Fruit fly (Drosophila melanogaster): ENCODE results near the gene Cpr62Bc.

Cpr62Bc gene

DNA sequence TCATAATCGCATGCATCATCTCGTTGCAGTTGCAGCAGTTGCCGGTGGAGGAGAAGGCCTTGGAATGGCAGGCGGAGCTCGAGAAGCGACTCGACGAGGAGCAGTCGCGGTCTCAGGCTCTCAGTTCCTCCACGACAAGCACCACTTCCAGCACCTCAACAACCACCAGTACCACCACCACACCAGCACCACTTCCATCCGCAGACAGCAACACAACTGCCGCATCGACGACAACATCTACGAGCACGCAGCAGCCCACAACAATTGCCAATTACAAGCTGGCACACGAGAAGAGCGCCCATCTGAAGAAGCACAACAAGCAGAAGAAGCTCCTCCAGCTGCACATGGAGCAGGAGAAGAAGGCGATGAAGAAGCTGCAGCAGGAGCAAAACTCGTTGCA lies 19.5 kb downstream of the Cpr62Bc start:
- TF ChIP-seq CG7045 (GFP tag; optimal IDR thresholded peaks at IDR 0.05) (no peak), CG1620 (GFP tag; optimal IDR thresholded peaks at IDR 0.05) (no peak), CG5204 (GFP tag; optimal IDR thresholded peaks at IDR 0.05) (no peak), kay (GFP tag; ENCODE audit: borderline replicate concordance) (no peak), Mnt (GFP tag; optimal IDR thresholded peaks at IDR 0.05) (no peak), Crg-1 (GFP tag; optimal IDR thresholded peaks at IDR 0.05) (no peak), CG12768 (GFP tag; optimal IDR thresholded peaks at IDR 0.05) (no peak), cnc (optimal IDR thresholded peaks at IDR 0.05) (no peak)

- TF ChIP-seq Crg-1 (GFP tag; optimal IDR thresholded peaks at IDR 0.05) = no peak
- no peak for TF ChIP-seq ovo (GFP tag; optimal IDR thresholded peaks at IDR 0.05)
- TF ChIP-seq Clk (GFP tag; optimal IDR thresholded peaks at IDR 0.05) = no peak
- no peak for TF ChIP-seq tj (GFP tag; optimal IDR thresholded peaks at IDR 0.05)
- no peak for TF ChIP-seq cnc (optimal IDR thresholded peaks at IDR 0.05)
- no peak for TF ChIP-seq CG12768 (GFP tag; optimal IDR thresholded peaks at IDR 0.05)
- TF ChIP-seq bab1 (GFP tag; optimal IDR thresholded peaks at IDR 0.05) = no peak
- no peak for TF ChIP-seq Mnt (GFP tag; optimal IDR thresholded peaks at IDR 0.05)
- TF ChIP-seq toe (GFP tag; optimal IDR thresholded peaks at IDR 0.05) = no peak
- TF ChIP-seq CG1620 (GFP tag; optimal IDR thresholded peaks at IDR 0.05) = no peak
These were observed 20.7 kb downstream of the Cpr62Bc start for dm6 chr3L:1821140-1821539.

DNA sequence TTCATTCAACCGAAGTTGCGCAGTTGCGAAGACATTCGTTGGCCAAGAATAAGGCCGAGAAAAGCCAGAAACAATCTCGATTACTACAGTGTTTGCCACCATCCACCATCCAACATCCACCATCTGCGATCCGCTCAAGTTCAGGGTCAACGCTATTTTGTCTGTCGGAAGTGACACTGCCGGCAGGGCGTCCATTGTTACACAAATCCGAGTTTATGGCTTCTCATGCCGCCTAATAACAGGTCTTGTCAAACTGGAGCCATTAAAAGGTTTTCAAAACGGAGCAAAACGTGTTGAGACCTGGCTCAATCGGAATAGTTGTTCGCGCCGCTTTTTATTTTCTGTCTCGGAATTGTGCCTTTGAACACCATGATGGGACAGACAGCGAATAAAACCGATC lies 23.1 kb downstream of the Cpr62Bc start:
- TF ChIP-seq Crg-1 (GFP tag; optimal IDR thresholded peaks at IDR 0.05) (no peak), kay (GFP tag; ENCODE audit: borderline replicate concordance) (no peak), toe (GFP tag; optimal IDR thresholded peaks at IDR 0.05) (no peak), bab1 (GFP tag; optimal IDR thresholded peaks at IDR 0.05) (no peak), ovo (GFP tag; optimal IDR thresholded peaks at IDR 0.05) (no peak), CG1620 (GFP tag; optimal IDR thresholded peaks at IDR 0.05) (no peak), cic (GFP tag; optimal IDR thresholded peaks at IDR 0.05) (no peak), CG5204 (GFP tag; optimal IDR thresholded peaks at IDR 0.05) (no peak), Mnt (GFP tag; optimal IDR thresholded peaks at IDR 0.05) (no peak), CG7045 (GFP tag; optimal IDR thresholded peaks at IDR 0.05) (no peak), Clk (GFP tag; optimal IDR thresholded peaks at IDR 0.05) (no peak), CG12768 (GFP tag; optimal IDR thresholded peaks at IDR 0.05) (no peak)

DNA sequence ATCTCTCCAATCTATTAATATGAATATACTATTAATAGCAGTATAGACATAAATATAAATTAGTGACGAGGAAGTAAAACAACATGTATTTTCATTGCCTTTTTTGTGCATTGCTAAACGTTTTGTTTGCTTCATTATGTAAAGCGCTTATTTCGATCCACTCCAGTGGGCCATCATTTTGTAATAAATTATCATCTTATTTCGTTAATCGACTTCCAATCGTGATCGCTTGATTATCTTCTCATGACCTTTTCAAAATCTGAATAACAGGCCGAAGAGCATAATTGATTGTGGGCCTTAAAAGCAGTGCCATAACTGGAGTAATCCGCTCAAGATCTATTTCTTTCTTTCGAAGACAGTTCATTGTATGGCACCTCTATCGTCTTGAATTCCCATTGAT lies 24.5 kb downstream of the Cpr62Bc start:
- TF ChIP-seq CG7045 (GFP tag; optimal IDR thresholded peaks at IDR 0.05) (no peak), toe (GFP tag; optimal IDR thresholded peaks at IDR 0.05) (no peak), Hr96 (GFP tag; optimal IDR thresholded peaks at IDR 0.05) (no peak), CG5204 (GFP tag; optimal IDR thresholded peaks at IDR 0.05) (no peak), CG33017 (tag; optimal IDR thresholded peaks at IDR 0.05) (no peak), cnc (optimal IDR thresholded peaks at IDR 0.05) (no peak), CG11617 (GFP tag; optimal IDR thresholded peaks at IDR 0.05) (no peak), ovo (GFP tag; optimal IDR thresholded peaks at IDR 0.05) (no peak), tj (GFP tag; optimal IDR thresholded peaks at IDR 0.05) (no peak), Mnt (GFP tag; optimal IDR thresholded peaks at IDR 0.05) (no peak), cic (GFP tag; optimal IDR thresholded peaks at IDR 0.05) (no peak), kay (GFP tag; ENCODE audit: borderline replicate concordance) (no peak), CG14711 (tag; optimal IDR thresholded peaks at IDR 0.05) (no peak)

DNA sequence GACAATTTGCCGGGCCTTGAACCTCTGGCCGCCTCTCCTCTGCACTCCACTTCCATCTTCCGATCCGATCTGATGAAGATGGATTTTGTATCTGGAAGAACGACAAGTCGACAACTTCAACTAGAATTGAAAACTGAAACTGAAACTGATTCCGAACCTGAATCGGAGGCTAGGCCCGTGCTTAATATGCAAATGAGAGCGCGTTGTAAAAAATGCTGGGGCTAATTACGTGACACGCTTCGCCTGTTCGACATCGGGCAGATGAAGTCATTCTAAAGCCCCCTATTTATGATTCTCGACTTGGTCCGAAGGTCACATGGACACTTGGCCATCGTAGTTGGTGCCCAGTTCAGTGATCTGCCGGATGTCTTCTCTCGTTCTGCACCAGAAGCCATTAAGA lies 25.3 kb downstream of the Cpr62Bc start:
- TF ChIP-seq Hr96 (GFP tag; optimal IDR thresholded peaks at IDR 0.05) = no peak
- TF ChIP-seq kay (GFP tag; ENCODE audit: borderline replicate concordance) = no peak
- TF ChIP-seq toe (GFP tag; optimal IDR thresholded peaks at IDR 0.05) = no peak
- TF ChIP-seq Clk (GFP tag; optimal IDR thresholded peaks at IDR 0.05) = no peak
- TF ChIP-seq tj (GFP tag; optimal IDR thresholded peaks at IDR 0.05) = no peak
- TF ChIP-seq CG1620 (GFP tag; optimal IDR thresholded peaks at IDR 0.05) = no peak
- no peak for TF ChIP-seq cic (GFP tag; optimal IDR thresholded peaks at IDR 0.05)
- TF ChIP-seq cnc (optimal IDR thresholded peaks at IDR 0.05) = no peak
- no peak for TF ChIP-seq Mnt (GFP tag; optimal IDR thresholded peaks at IDR 0.05)
- TF ChIP-seq pad (GFP tag; optimal IDR thresholded peaks at IDR 0.05) = no peak
- no peak for TF ChIP-seq CG5204 (GFP tag; optimal IDR thresholded peaks at IDR 0.05)

DNA sequence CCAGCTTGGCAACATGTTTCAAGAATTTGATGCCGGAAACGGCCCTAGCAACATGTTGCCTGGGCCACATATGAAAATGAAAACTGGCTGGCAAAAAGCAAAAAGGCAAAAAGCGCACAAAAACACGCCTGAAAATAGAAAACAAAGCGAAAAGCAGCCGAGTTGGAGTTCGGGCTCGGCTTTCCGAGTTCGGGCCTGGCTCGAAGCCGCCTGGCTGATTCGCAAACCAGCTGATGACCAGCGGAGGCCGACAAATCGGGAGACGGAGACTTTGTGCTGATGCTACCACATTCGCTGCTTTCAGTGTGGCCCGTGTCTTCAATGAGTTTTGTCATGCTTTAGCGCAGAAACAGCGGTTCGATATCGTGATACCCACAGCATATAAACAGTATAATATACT lies 31.6 kb downstream of the Cpr62Bc start, which contains the start of gene GV1:
GV1 (plus strand) TSS at position 301 of the 400 bp plus-strand sequence.
- no peak for TF ChIP-seq CG12768 (GFP tag; optimal IDR thresholded peaks at IDR 0.05)
- TF ChIP-seq Crg-1 (GFP tag; optimal IDR thresholded peaks at IDR 0.05) = no peak
- TF ChIP-seq CG1620 (GFP tag; optimal IDR thresholded peaks at IDR 0.05) = no peak
- TF ChIP-seq cnc (optimal IDR thresholded peaks at IDR 0.05) = no peak
- TF ChIP-seq CG5204 (GFP tag; optimal IDR thresholded peaks at IDR 0.05) = no peak
- no peak for TF ChIP-seq CG14711 (tag; optimal IDR thresholded peaks at IDR 0.05)
- no peak for TF ChIP-seq pad (GFP tag; optimal IDR thresholded peaks at IDR 0.05)
- no peak for TF ChIP-seq kay (GFP tag; ENCODE audit: borderline replicate concordance)
- TF ChIP-seq Hr96 (GFP tag; optimal IDR thresholded peaks at IDR 0.05) = no peak
- TF ChIP-seq CG11617 (GFP tag; optimal IDR thresholded peaks at IDR 0.05) = no peak
- no peak for TF ChIP-seq Clk (GFP tag; optimal IDR thresholded peaks at IDR 0.05)
- no peak for TF ChIP-seq CG33017 (tag; optimal IDR thresholded peaks at IDR 0.05)
- TF ChIP-seq bab1 (GFP tag; optimal IDR thresholded peaks at IDR 0.05) = no peak

DNA sequence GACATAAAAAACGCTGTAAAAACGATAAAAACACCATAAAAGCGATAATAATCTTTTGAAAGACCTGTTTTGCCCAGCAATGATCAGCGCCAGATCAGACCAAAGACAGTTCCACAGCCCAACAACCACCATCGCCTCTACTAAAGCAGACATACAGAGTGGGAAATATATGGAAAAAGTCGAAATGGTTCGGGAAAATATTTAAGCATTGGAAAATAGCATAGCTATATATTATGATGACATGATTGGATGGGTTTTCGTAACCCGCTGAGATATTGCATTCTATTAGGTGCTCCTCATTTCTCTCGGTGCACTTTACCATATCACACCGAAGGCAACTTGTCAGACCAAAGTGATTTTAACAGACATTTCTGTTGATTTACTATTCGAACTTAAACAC lies 33.3 kb downstream of the Cpr62Bc start:
- TF ChIP-seq tj (GFP tag; optimal IDR thresholded peaks at IDR 0.05) (no peak), toe (GFP tag; optimal IDR thresholded peaks at IDR 0.05) (no peak), CG14711 (tag; optimal IDR thresholded peaks at IDR 0.05) (no peak), Crg-1 (GFP tag; optimal IDR thresholded peaks at IDR 0.05) (no peak), CG7045 (GFP tag; optimal IDR thresholded peaks at IDR 0.05) (peak; percentile 45), bab1 (GFP tag; optimal IDR thresholded peaks at IDR 0.05) (no peak), CG5204 (GFP tag; optimal IDR thresholded peaks at IDR 0.05) (peak; percentile 4), Mnt (GFP tag; optimal IDR thresholded peaks at IDR 0.05) (no peak), CG12768 (GFP tag; optimal IDR thresholded peaks at IDR 0.05) (no peak), cnc (optimal IDR thresholded peaks at IDR 0.05) (no peak), cic (GFP tag; optimal IDR thresholded peaks at IDR 0.05) (no peak), Hr96 (GFP tag; optimal IDR thresholded peaks at IDR 0.05) (no peak), CG11617 (GFP tag; optimal IDR thresholded peaks at IDR 0.05) (no peak), kay (GFP tag; ENCODE audit: borderline replicate concordance) (no peak), ovo (GFP tag; optimal IDR thresholded peaks at IDR 0.05) (no peak), CG7101 (tag; optimal IDR thresholded peaks at IDR 0.05) (no peak)

Data from whole organism, adult.